Worm (Caenorhabditis elegans) whole organism, early embryonic: Measurements from ENCODE around the gene tbx-36.

Experiments
- B0310.2 ChIP-seq: sonication (generic microtip); optimal IDR thresholded peaks from 2 replicates; lab custom pipeline; 2016; ENCODE audit warnings: mild to moderate bottlenecking, missing genetic modification characterization, missing compliant biosample characterization
- F13C5.2 ChIP-seq: sonication (generic microtip); optimal IDR thresholded peaks from 2 replicates; lab custom pipeline; 2017; ENCODE audit warnings: mild to moderate bottlenecking, missing genetic modification characterization, inconsistent platforms, missing compliant biosample characterization
- aly-1 ChIP-seq: sonication (generic microtip); optimal IDR thresholded peaks from 2 replicates; lab custom pipeline; 2016; ENCODE audit warnings: missing genetic modification characterization, missing compliant biosample characterization
- ama-1 ChIP-seq: fragments of 150-350 bp; optimal IDR thresholded peaks from 2 replicates; lab custom pipeline; 2014
- ceh-13 ChIP-seq: fragments of 200-800 bp; sonication (Bioruptor generic); optimal IDR thresholded peaks from 2 replicates; lab custom pipeline; 2018; ENCODE audit warnings: mild to moderate bottlenecking, missing genetic modification characterization, missing compliant biosample characterization
- ceh-36 ChIP-seq: sonication (generic microtip); optimal IDR thresholded peaks from 2 replicates; lab custom pipeline; 2016; ENCODE audit warnings: missing genetic modification characterization, inconsistent platforms, missing compliant biosample characterization
- ets-7 ChIP-seq: sonication (generic microtip); optimal IDR thresholded peaks from 2 replicates; lab custom pipeline; 2016; ENCODE audit warnings: missing genotype, missing genetic modification characterization, missing compliant biosample characterization
- flt-1 ChIP-seq: fragments of 200-800 bp; sonication (Bioruptor generic); IDR thresholded peaks from 2 replicates; pipeline ENCODE4 v1.3.6; 2022; ENCODE audit warnings: missing genetic modification characterization, missing compliant biosample characterization
- hmbx-1 ChIP-seq: sonication (generic microtip); optimal IDR thresholded peaks from 2 replicates; lab custom pipeline; 2016; ENCODE audit warnings: mild to moderate bottlenecking, missing genetic modification characterization, missing compliant biosample characterization
- hmg-4 ChIP-seq: fragments of 200-800 bp; sonication (Bioruptor generic); optimal IDR thresholded peaks from 2 replicates; lab custom pipeline; 2018; ENCODE audit warnings: mild to moderate bottlenecking, missing genetic modification characterization, missing compliant biosample characterization
- hnd-1 ChIP-seq: sonication (generic microtip); optimal IDR thresholded peaks from 2 replicates; lab custom pipeline; 2016; ENCODE audit warnings: missing genetic modification characterization, missing compliant biosample characterization
- pes-1 ChIP-seq: fragments of 200-800 bp; sonication (Bioruptor generic); IDR thresholded peaks from 2 replicates; pipeline ENCODE4 v1.3.6; 2022; ENCODE audit warnings: missing genetic modification reagents, missing genetic modification characterization, missing compliant biosample characterization
- scrt-1 ChIP-seq: fragments of 200-800 bp; sonication (Bioruptor generic); IDR thresholded peaks from 2 replicates; pipeline ENCODE4 v1.3.6; 2022; ENCODE audit warnings: missing genetic modification characterization, missing compliant biosample characterization
- sea-1 ChIP-seq: fragments of 200-800 bp; sonication (Bioruptor generic); conservative IDR thresholded peaks from 2 replicates; pipeline ENCODE4 v1.3.6; 2022; ENCODE audit warnings: missing genetic modification characterization, missing compliant biosample characterization
- tbx-11 ChIP-seq: fragments of 200-800 bp; sonication (Bioruptor generic); IDR thresholded peaks from 2 replicates; pipeline ENCODE4 v1.3.6; 2022; ENCODE audit warnings: missing genetic modification characterization, missing compliant biosample characterization
- tbx-37 ChIP-seq: fragments of 200-800 bp; sonication (Bioruptor generic); conservative IDR thresholded peaks from 2 replicates; pipeline ENCODE4 v1.3.6; 2022; ENCODE audit warnings: missing genetic modification reagents, missing genetic modification characterization, missing compliant biosample characterization
- tra-4 ChIP-seq: sonication (generic microtip); optimal IDR thresholded peaks from 2 replicates; lab custom pipeline; 2017; ENCODE audit warnings: missing genetic modification characterization, missing compliant biosample characterization

tbx-36 gene

ce11 chrIV:11965327-11965726 lies 15.0 kb downstream of the tbx-36 start, which contains the start of gene srj-1:
Gene srj-1 (minus strand): TSS chrIV:11965427.
- TF ChIP-seq hmg-4: no peak
- no peak for TF ChIP-seq tbx-37 (GFP tag; lab: Robert Waterston, UW)
- TF ChIP-seq tbx-11: no peak
- TF ChIP-seq aly-1 (tag; lab: Kevin White, UChicago): no peak
- no peak for TF ChIP-seq hmbx-1 (tag; lab: Kevin White, UChicago)
- no peak for TF ChIP-seq F13C5.2 (tag; lab: Kevin White, UChicago)
- no peak for TF ChIP-seq scrt-1 (GFP tag; lab: Robert Waterston, UW)

- no peak for TF ChIP-seq tbx-37 (GFP tag; lab: Robert Waterston, UW)
- no peak for TF ChIP-seq ets-7 (tag; lab: Kevin White, UChicago)
- TF ChIP-seq tra-4: no peak
- no peak for TF ChIP-seq aly-1 (tag; lab: Kevin White, UChicago)
- no peak for TF ChIP-seq ceh-36 (tag; lab: Kevin White, UChicago)
- no peak for TF ChIP-seq F13C5.2 (tag; lab: Kevin White, UChicago)
- no peak for TF ChIP-seq hmg-4
- TF ChIP-seq B0310.2 (tag; lab: Kevin White, UChicago): no peak
- TF ChIP-seq sea-1 (GFP tag; lab: Robert Waterston, UW): no peak
- TF ChIP-seq hmbx-1 (tag; lab: Kevin White, UChicago): no peak
- TF ChIP-seq ama-1: no peak
- no peak for TF ChIP-seq flt-1 (GFP tag; lab: Robert Waterston, UW)
- TF ChIP-seq pes-1 (GFP tag; lab: Robert Waterston, UW): no peak
- no peak for TF ChIP-seq hnd-1
Observed at ce11 chrIV:11970171-11970570, 19.8 kb downstream of the tbx-36 start, which contains the start of gene ZK829.9. Gene ZK829.9 (plus strand): TSS chrIV:11970534.

- no peak for TF ChIP-seq hmg-4
- no peak for TF ChIP-seq hmbx-1 (tag; lab: Kevin White, UChicago)
- TF ChIP-seq aly-1 (tag; lab: Kevin White, UChicago): no peak
- TF ChIP-seq ama-1: no peak
- TF ChIP-seq B0310.2 (tag; lab: Kevin White, UChicago): no peak
- no peak for TF ChIP-seq ceh-13
- no peak for TF ChIP-seq tbx-37 (GFP tag; lab: Robert Waterston, UW)
- TF ChIP-seq F13C5.2 (tag; lab: Kevin White, UChicago): no peak
- TF ChIP-seq pes-1 (GFP tag; lab: Robert Waterston, UW): no peak
- no peak for TF ChIP-seq tbx-11
- no peak for TF ChIP-seq ceh-36 (tag; lab: Kevin White, UChicago)
- TF ChIP-seq hnd-1: no peak
- TF ChIP-seq sea-1 (GFP tag; lab: Robert Waterston, UW): no peak
- TF ChIP-seq tra-4: no peak
- no peak for TF ChIP-seq flt-1 (GFP tag; lab: Robert Waterston, UW)
- no peak for TF ChIP-seq scrt-1 (GFP tag; lab: Robert Waterston, UW)
Observed at ce11 chrIV:11986407-11986806, 36.0 kb downstream of the tbx-36 start.
